Worm (Caenorhabditis elegans) whole organism, midembryonic: ENCODE measurements around the gene B0302.5.

Experiments
- T22C8.4 ChIP-seq: fragments of 200-800 bp; sonication (Bioruptor generic); IDR thresholded peaks from 2 replicates; pipeline ENCODE4 v1.3.6; 2022; ENCODE audit warnings: missing genetic modification characterization, missing compliant biosample characterization
- klf-2 ChIP-seq: fragments of 200-800 bp; sonication (Bioruptor generic); conservative IDR thresholded peaks from 2 replicates; pipeline ENCODE4 v1.3.6; 2022; ENCODE audit warnings: missing genetic modification reagents, missing genetic modification characterization, missing compliant biosample characterization
- med-1 ChIP-seq: sonication (generic microtip); optimal IDR thresholded peaks from 2 replicates; lab custom pipeline; 2017; ENCODE audit warnings: missing genetic modification characterization, mild to moderate bottlenecking, missing compliant biosample characterization, antibody characterized with exemption, missing genetic modification reagents; ENCODE audit not compliant: insufficient read depth
- ztf-23 ChIP-seq: fragments of 200-800 bp; sonication (Bioruptor generic); IDR thresholded peaks from 2 replicates; pipeline ENCODE4 v1.3.6; 2022; ENCODE audit warnings: missing genetic modification reagents, missing genetic modification characterization, missing compliant biosample characterization
- ztf-29 ChIP-seq: fragments of 200-800 bp; sonication (Bioruptor generic); IDR thresholded peaks from 2 replicates; pipeline ENCODE4 v1.3.6; 2022; ENCODE audit warnings: missing genetic modification reagents, missing genetic modification characterization, missing compliant biosample characterization

DNA sequence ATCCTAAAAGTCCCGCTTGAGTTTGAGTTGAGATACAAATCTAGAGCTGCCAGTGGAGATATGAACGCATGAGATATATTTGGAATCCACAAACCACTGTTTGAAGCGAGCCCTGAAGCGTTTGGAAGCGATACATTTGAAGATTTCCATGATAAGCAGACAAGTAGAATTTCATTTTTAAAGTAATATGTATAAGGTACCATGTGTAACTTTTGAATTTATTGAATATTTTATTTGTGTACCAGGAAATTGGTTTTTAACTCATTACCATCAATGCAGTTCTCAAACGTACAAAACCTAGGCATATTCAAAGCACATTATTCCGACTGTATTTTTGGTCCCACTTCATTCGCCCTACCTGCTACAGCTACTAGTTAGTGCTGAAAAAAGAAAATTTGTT lies 16.7 kb downstream of the B0302.5 start, which contains the start of gene B0302.2:
- no peak for TF ChIP-seq med-1
- no peak for TF ChIP-seq ztf-29 (GFP tag; lab: Robert Waterston, UW)
- no peak for TF ChIP-seq ztf-23 (GFP tag; lab: Robert Waterston, UW)
- TF ChIP-seq T22C8.4 (GFP tag; lab: Robert Waterston, UW): no peak
- TF ChIP-seq klf-2 (GFP tag; lab: Robert Waterston, UW): no peak
